Worm (Caenorhabditis elegans): ENCODE results near the gene urm-1.

urm-1 gene

ce11 chrIII:10534191-10534590, 28.9 kb downstream of the urm-1 start:
- TF ChIP-seq nhr-71 (tag; optimal IDR thresholded peaks at IDR 0.05), result peak; percentile 58
- TF ChIP-seq nhr-85 (tag), result peak; percentile 88
- TF ChIP-seq efl-1 (optimal IDR thresholded peaks at IDR 0.05), result no peak
- TF ChIP-seq efl-1 (GFP tag; optimal IDR thresholded peaks at IDR 0.05 in 1 of 2), result peak in 1 of 2 experiments; percentile 64
- TF ChIP-seq dsc-1 (tag; optimal IDR thresholded peaks at IDR 0.05), result no peak
- TF ChIP-seq lin-14 (GFP tag; optimal IDR thresholded peaks at IDR 0.05), result peak; percentile 70
- TF ChIP-seq mab-9 (GFP tag; IDR thresholded peaks at IDR 0.05), result no peak
- TF ChIP-seq jun-1 (tag; optimal IDR thresholded peaks at IDR 0.05), result no peak
- peak in 5 of 6 experiments; percentile 14 to 69 (median 63) for TF ChIP-seq elt-3 (tag; optimal IDR thresholded peaks at IDR 0.05)
- TF ChIP-seq C16A3.4 (tag; optimal IDR thresholded peaks at IDR 0.05), result no peak
- TF ChIP-seq nhr-19 (GFP tag; conservative IDR thresholded peaks at IDR 0.05), result peak; percentile 62
- TF ChIP-seq nhr-90 (tag; optimal IDR thresholded peaks at IDR 0.05; ENCODE audit: poor library complexity), result peak; percentile 23
- TF ChIP-seq mdl-1 (tag; optimal IDR thresholded peaks at IDR 0.05), result peak; percentile 29 to 90
- TF ChIP-seq blmp-1 (tag; optimal IDR thresholded peaks at IDR 0.05), result peak; percentile 33
- TF ChIP-seq elt-2 (tag; optimal IDR thresholded peaks at IDR 0.05), result peak; percentile 80
- peak in 1 of 2 experiments; percentile 59 for TF ChIP-seq lin-35 (GFP tag; optimal IDR thresholded peaks at IDR 0.05)
- peak; percentile 14 for TF ChIP-seq ztf-4 (tag; optimal IDR thresholded peaks at IDR 0.05)
- peak; percentile 55 for TF ChIP-seq nhr-20 (tag; optimal IDR thresholded peaks at IDR 0.05)
- 0 out of 2 replicates have a peak, but pooled peaks have one; percentile 50 for TF ChIP-seq grh-1 (GFP tag; IDR thresholded peaks at IDR 0.05)
- TF ChIP-seq nhr-28 (tag; optimal IDR thresholded peaks at IDR 0.05), result no peak
- TF ChIP-seq snu-23 (GFP tag; optimal IDR thresholded peaks at IDR 0.05), result peak; percentile 29

ce11 chrIII:10535226-10535625, 29.9 kb downstream of the urm-1 start, which contains the start of gene hpd-1:
Gene hpd-1 (plus strand): TSS chrIII:10535526.
- no peak for TF ChIP-seq unc-98 (GFP tag; IDR thresholded peaks at IDR 0.05)
- TF ChIP-seq snu-23 (GFP tag; optimal IDR thresholded peaks at IDR 0.05), result no peak
- TF ChIP-seq efl-3 (GFP tag; optimal IDR thresholded peaks at IDR 0.05), result no peak
- no peak for TF ChIP-seq fkh-10 (GFP tag; optimal IDR thresholded peaks at IDR 0.05)
- TF ChIP-seq zip-4 (GFP tag; optimal IDR thresholded peaks at IDR 0.05), result no peak
- TF ChIP-seq nhr-71 (tag; optimal IDR thresholded peaks at IDR 0.05), result no peak
- no peak for TF ChIP-seq ztf-11 (tag; optimal IDR thresholded peaks at IDR 0.05)
- TF ChIP-seq lin-35 (GFP tag; optimal IDR thresholded peaks at IDR 0.05), result no peak
- no peak for TF ChIP-seq C04F5.9 (tag; optimal IDR thresholded peaks at IDR 0.05)
- TF ChIP-seq unc-30 (tag; optimal IDR thresholded peaks at IDR 0.05), result no peak
- no peak for TF ChIP-seq ztf-4 (tag; optimal IDR thresholded peaks at IDR 0.05)
- no peak for TF ChIP-seq unc-130 (tag; optimal IDR thresholded peaks at IDR 0.05)
- TF ChIP-seq efl-1 (optimal IDR thresholded peaks at IDR 0.05), result no peak
- TF ChIP-seq efl-1 (GFP tag; optimal IDR thresholded peaks at IDR 0.05 in 1 of 2), result no peak
- no peak for TF ChIP-seq nhr-85 (tag)
- no peak for TF ChIP-seq sptf-1 (tag; optimal IDR thresholded peaks at IDR 0.05)
- no peak for TF ChIP-seq dsc-1 (tag; optimal IDR thresholded peaks at IDR 0.05)

ce11 chrIII:10536087-10536723, 30.9 kb downstream of the urm-1 start:
- TF ChIP-seq nhr-90 (tag; optimal IDR thresholded peaks at IDR 0.05; ENCODE audit: poor library complexity), result peak; percentile 16
- peak; percentile 15 for TF ChIP-seq nhr-85 (tag)
- no peak for TF ChIP-seq mdl-1 (tag; optimal IDR thresholded peaks at IDR 0.05)
- no peak for TF ChIP-seq vab-15 (tag; optimal IDR thresholded peaks at IDR 0.05)

- TF ChIP-seq aly-2 (tag; optimal IDR thresholded peaks at IDR 0.05), result no peak
- no peak for TF ChIP-seq grh-1 (GFP tag; IDR thresholded peaks at IDR 0.05)
These were observed 31.7 kb downstream of the urm-1 start for ce11 chrIII:10537003-10537402.

ce11 chrIII:10537558-10537957, 32.3 kb downstream of the urm-1 start:
- no peak for TF ChIP-seq pqm-1 (tag; optimal IDR thresholded peaks at IDR 0.05)
- no peak for TF ChIP-seq blmp-1 (tag; optimal IDR thresholded peaks at IDR 0.05)
- TF ChIP-seq nhr-85 (tag), result peak; percentile 36
- peak; percentile 11 for TF ChIP-seq elt-2 (tag; optimal IDR thresholded peaks at IDR 0.05)
- TF ChIP-seq unc-98 (GFP tag; IDR thresholded peaks at IDR 0.05), result no peak
- TF ChIP-seq nhr-71 (tag; optimal IDR thresholded peaks at IDR 0.05), result peak; percentile 34
- TF ChIP-seq snu-23 (GFP tag; optimal IDR thresholded peaks at IDR 0.05), result peak; percentile 0
